Worm (Caenorhabditis elegans): ENCODE results near the gene zen-4.

The zen-4 gene

ce11 chrIV:6097040-6097928 is 20.7 kb upstream of the zen-4 start (continued):
- TF ChIP-seq saeg-2 (GFP tag; IDR thresholded peaks at IDR 0.05) (no peak), ZK546.5 (tag; optimal IDR thresholded peaks at IDR 0.05) (no peak), ztf-11 (tag; optimal IDR thresholded peaks at IDR 0.05) (no peak), egl-43 (GFP tag; IDR thresholded peaks at IDR 0.05) (peak; percentile 26; the same call in 1 of the 2 replicates), T20F7.1 (GFP tag; optimal IDR thresholded peaks at IDR 0.05) (peak; percentile 55), lsy-2 (tag; optimal IDR thresholded peaks at IDR 0.05) (peak; percentile 56 to 74), lin-29 (GFP tag; IDR thresholded peaks at IDR 0.05) (0 out of 2 replicates have a peak, but pooled peaks have one; percentile 24), F10B5.3 (tag; optimal IDR thresholded peaks at IDR 0.05) (peak; percentile 47), Y48G9A.11 (GFP tag; IDR thresholded peaks at IDR 0.05) (no peak), skn-1 (tag; optimal IDR thresholded peaks at IDR 0.05) (no peak), madf-5 (GFP tag; IDR thresholded peaks at IDR 0.05) (no peak), nhr-6 (tag; optimal IDR thresholded peaks at IDR 0.05) (peak; percentile 65), mxl-2 (GFP tag; conservative IDR thresholded peaks at IDR 0.05) (no peak), aha-1 (tag) (peak; percentile 93), dmd-9 (GFP tag; IDR thresholded peaks at IDR 0.05) (no peak), tra-1 (GFP tag; IDR thresholded peaks at IDR 0.05) (peak; percentile 82), mdl-1 (tag; optimal IDR thresholded peaks at IDR 0.05) (peak; percentile 81 to 87), attf-4 (tag; optimal IDR thresholded peaks at IDR 0.05) (no peak), gei-8 (GFP tag; optimal IDR thresholded peaks at IDR 0.05) (no peak), tag-97 (GFP tag; IDR thresholded peaks at IDR 0.05) (0 out of 2 replicates have a peak, but pooled peaks have one; percentile 12), nhr-76 (tag; optimal IDR thresholded peaks at IDR 0.05) (no peak), snpc-4 (tag; optimal IDR thresholded peaks at IDR 0.05) (no peak), jun-1 (tag; optimal IDR thresholded peaks at IDR 0.05) (peak; percentile 35), lim-7 (GFP tag; IDR thresholded peaks at IDR 0.05) (no peak), lin-1 (GFP tag; IDR thresholded peaks at IDR 0.05) (peak; percentile 86), R02D3.7 (tag; optimal IDR thresholded peaks at IDR 0.05) (no peak), nhr-237 (tag; optimal IDR thresholded peaks at IDR 0.05) (no peak), D1046.2 (GFP tag; IDR thresholded peaks at IDR 0.05) (no peak), nhr-111 (GFP tag; optimal IDR thresholded peaks at IDR 0.05) (no peak), daf-12 (tag; optimal IDR thresholded peaks at IDR 0.05) (no peak), Y105C5A.15 (GFP tag; IDR thresholded peaks at IDR 0.05) (no peak), pha-4 (GFP tag; IDR thresholded peaks at IDR 0.05) (peak; percentile 31; the same call in 1 of the 2 replicates), pha-4 (tag; optimal IDR thresholded peaks at IDR 0.05) (no peak), aly-2 (tag; optimal IDR thresholded peaks at IDR 0.05) (no peak), mes-2 (tag; optimal IDR thresholded peaks at IDR 0.05; ENCODE audit: poor library complexity, severe bottlenecking) (peak; percentile 68), mep-1 (tag; optimal IDR thresholded peaks at IDR 0.05) (peak; percentile 88), duxl-1 (tag; optimal IDR thresholded peaks at IDR 0.05; ENCODE audit: poor library complexity) (no peak), ceh-28 (tag; optimal IDR thresholded peaks at IDR 0.05) (no peak), rbr-2 (tag; optimal IDR thresholded peaks at IDR 0.05) (peak; percentile 78)

ce11 chrIV:6099770-6100169 is 18.2 kb upstream of the zen-4 start:
- TF ChIP-seq fkh-10 (GFP tag; optimal IDR thresholded peaks at IDR 0.05): no peak
- peak; percentile 88 for TF ChIP-seq nhr-48 (tag; optimal IDR thresholded peaks at IDR 0.05)
- peak; percentile 85 for TF ChIP-seq nhr-28 (tag; optimal IDR thresholded peaks at IDR 0.05)
- TF ChIP-seq set-16 (GFP tag; IDR thresholded peaks at IDR 0.05): no peak
- no peak for TF ChIP-seq lin-38 (GFP tag; IDR thresholded peaks at IDR 0.05)
- TF ChIP-seq ztf-11 (tag; optimal IDR thresholded peaks at IDR 0.05): no peak
- no peak for TF ChIP-seq vab-7 (GFP tag; IDR thresholded peaks at IDR 0.05)
- no peak for TF ChIP-seq F44E2.7 (GFP tag; IDR thresholded peaks at IDR 0.05)
- TF ChIP-seq daf-16 (GFP tag; optimal IDR thresholded peaks at IDR 0.05): no peak
- TF ChIP-seq daf-16 (tag; optimal IDR thresholded peaks at IDR 0.05): peak; percentile 60
- peak; percentile 85 for TF ChIP-seq hlh-11 (tag; optimal IDR thresholded peaks at IDR 0.05)
- TF ChIP-seq nhr-10 (tag; optimal IDR thresholded peaks at IDR 0.05): peak; percentile 47
- TF ChIP-seq tra-1 (GFP tag; IDR thresholded peaks at IDR 0.05): peak; percentile 58; the same call in 1 of the 2 replicates
- peak; percentile 34 to 82 for TF ChIP-seq mdl-1 (tag; optimal IDR thresholded peaks at IDR 0.05)
- no peak for TF ChIP-seq T20F7.1 (GFP tag; optimal IDR thresholded peaks at IDR 0.05)
- TF ChIP-seq unc-39 (tag; optimal IDR thresholded peaks at IDR 0.05): no peak
- TF ChIP-seq hif-1 (tag; optimal IDR thresholded peaks at IDR 0.05): no peak

All from whole organism, L4 larva.